Worm (Caenorhabditis elegans) whole organism, midembryonic: ENCODE data around the gene aqp-3.

Experiments
- T22C8.4 ChIP-seq: fragments of 200-800 bp; sonication (Bioruptor generic); IDR thresholded peaks from 2 replicates; pipeline ENCODE4 v1.3.6; 2022; ENCODE audit warnings: missing genetic modification characterization, missing compliant biosample characterization
- cog-1 ChIP-seq: sonication (generic microtip); optimal IDR thresholded peaks from 2 replicates; lab custom pipeline; 2016; ENCODE audit warnings: missing genetic modification characterization, missing compliant biosample characterization
- flt-1 ChIP-seq: fragments of 200-800 bp; sonication (Bioruptor generic); IDR thresholded peaks from 2 replicates; pipeline ENCODE4 v1.3.6; 2022; ENCODE audit warnings: missing genetic modification characterization, missing compliant biosample characterization
- klf-2 ChIP-seq: fragments of 200-800 bp; sonication (Bioruptor generic); conservative IDR thresholded peaks from 2 replicates; pipeline ENCODE4 v1.3.6; 2022; ENCODE audit warnings: missing genetic modification reagents, missing genetic modification characterization, missing compliant biosample characterization
- med-1 ChIP-seq: sonication (generic microtip); optimal IDR thresholded peaks from 2 replicates; lab custom pipeline; 2017; ENCODE audit warnings: missing genetic modification characterization, mild to moderate bottlenecking, missing compliant biosample characterization, antibody characterized with exemption, missing genetic modification reagents; ENCODE audit not compliant: insufficient read depth
- ref-1 ChIP-seq: fragments of 200-800 bp; sonication (Bioruptor generic); conservative IDR thresholded peaks from 2 replicates; pipeline ENCODE4 v1.3.6; 2022; ENCODE audit warnings: missing genetic modification reagents, missing genetic modification characterization, missing compliant biosample characterization
- tab-1 ChIP-seq: fragments of 200-800 bp; sonication (Bioruptor generic); IDR thresholded peaks from 2 replicates; pipeline ENCODE4 v1.3.6; 2022; ENCODE audit warnings: missing genetic modification characterization, missing compliant biosample characterization
- ztf-23 ChIP-seq: fragments of 200-800 bp; sonication (Bioruptor generic); IDR thresholded peaks from 2 replicates; pipeline ENCODE4 v1.3.6; 2022; ENCODE audit warnings: missing genetic modification reagents, missing genetic modification characterization, missing compliant biosample characterization
- ztf-29 ChIP-seq: fragments of 200-800 bp; sonication (Bioruptor generic); IDR thresholded peaks from 2 replicates; pipeline ENCODE4 v1.3.6; 2022; ENCODE audit warnings: missing genetic modification reagents, missing genetic modification characterization, missing compliant biosample characterization

The aqp-3 gene

DNA sequence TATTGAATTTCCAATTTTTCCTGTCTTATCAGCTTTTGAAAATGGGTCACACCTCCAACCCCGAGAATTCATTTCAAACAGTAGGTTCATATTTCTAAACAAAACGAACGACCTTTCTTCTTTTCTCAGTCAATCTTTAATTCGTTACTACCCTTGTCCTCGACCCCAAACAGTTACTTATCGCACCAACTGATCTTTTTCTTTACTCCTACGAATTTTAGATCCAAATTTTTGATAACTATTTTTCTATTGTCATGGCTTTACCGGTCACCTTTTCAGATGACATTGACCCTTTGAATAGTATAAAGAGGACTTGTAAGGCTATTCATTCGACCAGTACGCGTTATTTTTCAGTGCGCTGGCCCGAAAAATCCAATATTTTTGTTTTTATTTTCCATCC, 50.1 kb downstream of the aqp-3 start:
- TF ChIP-seq ref-1 (GFP tag; lab: Robert Waterston, UW) (no peak), T22C8.4 (GFP tag; lab: Robert Waterston, UW) (no peak), tab-1 (GFP tag; lab: Robert Waterston, UW) (no peak), flt-1 (GFP tag; lab: Robert Waterston, UW) (no peak), cog-1 (tag; lab: Kevin White, UChicago) (no peak), med-1 (GFP tag; lab: Kevin White, UChicago) (no peak), klf-2 (GFP tag; lab: Robert Waterston, UW) (no peak), ztf-29 (GFP tag; lab: Robert Waterston, UW) (no peak), ztf-23 (no peak)

DNA sequence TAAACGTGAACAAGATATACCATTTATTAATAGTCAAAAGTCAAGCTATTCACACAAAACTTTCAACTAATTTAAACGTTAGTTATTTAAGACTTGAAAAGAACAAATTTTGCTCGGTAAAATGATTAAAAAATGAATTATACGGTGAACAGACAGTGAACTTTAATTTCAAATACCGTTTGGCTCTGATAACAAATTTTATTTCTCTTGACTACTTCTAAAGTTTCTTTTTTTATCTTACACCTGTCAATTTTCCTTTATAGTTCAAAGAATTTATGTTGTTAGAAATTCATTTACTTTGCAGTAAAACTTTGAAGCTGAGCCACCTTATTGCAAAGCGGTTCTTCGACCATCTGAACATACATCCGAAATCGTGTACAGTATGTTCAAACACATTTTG, 50.9 kb downstream of the aqp-3 start, which contains the start of gene ZK593.3:
Gene ZK593.3 (plus strand): TSS at position 301 of the 400 bp plus-strand sequence.
- TF ChIP-seq ztf-23, result no peak
- no peak for TF ChIP-seq klf-2 (GFP tag; lab: Robert Waterston, UW)
- TF ChIP-seq T22C8.4 (GFP tag; lab: Robert Waterston, UW), result no peak
- no peak for TF ChIP-seq cog-1 (tag; lab: Kevin White, UChicago)

DNA sequence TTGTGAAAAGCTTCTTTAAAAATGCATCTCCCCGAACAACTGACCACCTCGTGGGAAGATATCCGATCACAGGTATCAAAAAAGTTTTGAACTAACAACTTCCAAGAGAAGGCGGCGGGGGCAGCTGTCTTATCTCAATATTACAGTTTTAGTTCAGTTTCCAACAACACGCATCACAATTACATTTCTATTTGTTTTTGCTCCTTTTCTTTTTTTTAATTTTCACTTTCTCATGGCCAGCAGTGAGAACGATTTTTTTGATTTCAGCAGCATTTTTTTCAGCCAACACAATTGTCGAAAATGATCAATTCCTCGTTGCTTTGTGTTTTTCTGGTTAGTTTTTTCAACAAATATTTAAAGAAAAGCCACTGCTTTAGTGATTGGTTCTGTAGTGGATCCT, 53.2 kb downstream of the aqp-3 start, which contains the start of gene ZK593.2:
Gene ZK593.2 (plus strand): TSS at position 301 of the 400 bp plus-strand sequence.
- no peak for TF ChIP-seq ref-1 (GFP tag; lab: Robert Waterston, UW)
